Worm (Caenorhabditis elegans) whole organism, young adult: Measurements from ENCODE around the gene crm-1.

ENCODE experiments used
- C06A6.2 ChIP-seq: fragments of 200-800 bp; sonication (Bioruptor generic); conservative IDR thresholded peaks from 2 replicates; pipeline ENCODE4 v1.3.6; 2022; ENCODE audit warnings: missing genetic modification characterization, missing compliant biosample characterization
- Y56A3A.18 ChIP-seq: fragments of 200-800 bp; sonication (Bioruptor generic); IDR thresholded peaks from 2 replicates; pipeline ENCODE4 v1.3.6; 2022; ENCODE audit warnings: missing genetic modification reagents, missing genetic modification characterization, missing compliant biosample characterization
- ccch-3 ChIP-seq: fragments of 200-800 bp; sonication (Bioruptor generic); optimal IDR thresholded peaks from 2 replicates; lab custom pipeline; 2018; ENCODE audit warnings: mild to moderate bottlenecking, missing genetic modification characterization, missing compliant biosample characterization
- hsf-1 ChIP-seq: fragments of 200-800 bp; sonication (Bioruptor generic); IDR thresholded peaks from 2 replicates; pipeline ENCODE4 v1.3.6; 2022; ENCODE audit warnings: missing genetic modification reagents, missing genetic modification characterization, missing compliant biosample characterization
- lin-26 ChIP-seq: fragments of 200-800 bp; sonication (Bioruptor generic); IDR thresholded peaks from 2 replicates; pipeline ENCODE4 v1.3.6; 2022; ENCODE audit warnings: missing genetic modification reagents, missing genetic modification characterization, missing compliant biosample characterization
- madf-3 ChIP-seq: fragments of 200-800 bp; sonication (Bioruptor generic); IDR thresholded peaks from 2 replicates; pipeline ENCODE4 v1.3.6; 2022; ENCODE audit warnings: missing genetic modification reagents, missing genetic modification characterization, missing compliant biosample characterization

ce11 chrV:10339200-10339599, 7.3 kb upstream of the crm-1 start, which contains the start of gene K07C5.2:
- TF ChIP-seq lin-26 (no peak), hsf-1 (GFP tag; lab: Robert Waterston, UW) (no peak), ccch-3 (GFP tag; lab: Kevin White, UChicago) (no peak), C06A6.2 (GFP tag; lab: Robert Waterston, UW) (no peak), Y56A3A.18 (GFP tag; lab: Robert Waterston, UW) (no peak), madf-3 (GFP tag; lab: Robert Waterston, UW) (no peak)
